Worm (Caenorhabditis elegans) whole organism, L4 larva: ENCODE measurements around the gene str-87.
A peak's percentile ranks its signal among the peaks of the same experiment; 100 is the strongest.

Source experiments
- aha-1 ChIP-seq: fragments of 150-350 bp; peaks from one replicate; lab custom pipeline; 2014; ENCODE audit warnings: missing biosample characterization, missing genetic modification characterization
- ceh-28 ChIP-seq: fragments of 150-350 bp; optimal IDR thresholded peaks from 2 replicates; lab custom pipeline; 2014; ENCODE audit warnings: missing biosample characterization, missing genetic modification reagents, missing genetic modification characterization
- mdt-29 ChIP-seq: fragments of 200-800 bp; sonication (Bioruptor generic); IDR thresholded peaks from 2 replicates; pipeline ENCODE4 v1.3.6; 2022; ENCODE audit warnings: missing genetic modification reagents, missing genetic modification characterization, missing compliant biosample characterization
- spr-1 ChIP-seq: sonication (generic microtip); optimal IDR thresholded peaks from 2 replicates; lab custom pipeline; 2016; ENCODE audit warnings: mild to moderate bottlenecking, missing genetic modification characterization, missing compliant biosample characterization
- tra-1 ChIP-seq: fragments of 200-800 bp; sonication (Bioruptor generic); IDR thresholded peaks from 2 replicates; pipeline ENCODE4 v1.3.6; 2022; ENCODE audit warnings: missing genetic modification reagents, missing genetic modification characterization, missing compliant biosample characterization
- unc-39 ChIP-seq: sonication (generic microtip); optimal IDR thresholded peaks from 2 replicates; lab custom pipeline; 2017; ENCODE audit warnings: missing biosample characterization, missing genetic modification characterization
- vab-7 ChIP-seq: fragments of 200-800 bp; sonication (Bioruptor generic); IDR thresholded peaks from 2 replicates; pipeline ENCODE4 v1.3.6; 2022; ENCODE audit warnings: missing genetic modification reagents, missing genetic modification characterization, missing compliant biosample characterization

- TF ChIP-seq mdt-29 (no peak), ceh-28 (tag; lab: Kevin White, UChicago) (no peak), spr-1 (tag; lab: Kevin White, UChicago) (no peak), unc-39 (no peak), tra-1 (no peak), aha-1 (peak; percentile 90), vab-7 (no peak)
These were observed 43.5 kb downstream of the str-87 start for ce11 chrV:8944481-8944880.
